Worm (Caenorhabditis elegans) whole organism, L4 larva: Measurements from ENCODE around the gene vps-50.

Experiments used
- D1046.2 ChIP-seq: fragments of 200-800 bp; sonication (Bioruptor generic); IDR thresholded peaks from 2 replicates; pipeline ENCODE4 v1.3.6; 2022; ENCODE audit warnings: missing genetic modification characterization, missing compliant biosample characterization
- F44E2.7 ChIP-seq: fragments of 200-800 bp; sonication (Bioruptor generic); IDR thresholded peaks from 2 replicates; pipeline ENCODE4 v2.1.2; 2022; ENCODE audit warnings: missing genetic modification characterization, missing compliant biosample characterization
- F49E8.2 ChIP-seq: sonication (generic microtip); optimal IDR thresholded peaks from 2 replicates; lab custom pipeline; 2016; ENCODE audit warnings: missing compliant biosample characterization, mild to moderate bottlenecking, missing genetic modification characterization, borderline replicate concordance
- R02D3.7 ChIP-seq: fragments of 150-350 bp; sonication (generic microtip); optimal IDR thresholded peaks from 3 replicates; lab custom pipeline; 2014; ENCODE audit warnings: missing biosample characterization, missing genetic modification characterization
- T20F7.1 ChIP-seq: fragments of 200-800 bp; sonication (Bioruptor generic); optimal IDR thresholded peaks from 2 replicates; lab custom pipeline; 2018; ENCODE audit warnings: mild to moderate bottlenecking, missing genetic modification characterization, missing compliant biosample characterization
- T26A8.4 ChIP-seq: fragments of 200-800 bp; sonication (Bioruptor generic); IDR thresholded peaks from 2 replicates; pipeline ENCODE4 v1.3.6; 2022; ENCODE audit warnings: missing genetic modification characterization, missing compliant biosample characterization
- Y105C5A.15 ChIP-seq: fragments of 200-800 bp; sonication (Bioruptor generic); IDR thresholded peaks from 2 replicates; pipeline ENCODE4 v1.3.6; 2022; ENCODE audit warnings: missing genetic modification characterization, missing compliant biosample characterization
- Y5F2A.4 ChIP-seq: fragments of 200-800 bp; sonication (Bioruptor generic); optimal IDR thresholded peaks from 2 replicates; lab custom pipeline; 2018; ENCODE audit warnings: mild to moderate bottlenecking, missing genetic modification characterization, missing compliant biosample characterization
- ZK546.5 ChIP-seq, 2 experiments: sonication (generic microtip); optimal IDR thresholded peaks; 2 replicates each; lab custom pipeline; 2017; ENCODE audit warnings: missing biosample characterization in 2 of 2, missing genetic modification characterization in 2 of 2
- aha-1 ChIP-seq: fragments of 150-350 bp; peaks from one replicate; lab custom pipeline; 2014; ENCODE audit warnings: missing biosample characterization, missing genetic modification characterization
- aly-2 ChIP-seq: sonication (generic microtip); optimal IDR thresholded peaks from 2 replicates; lab custom pipeline; 2018; ENCODE audit warnings: missing biosample characterization, missing genetic modification characterization
- attf-4 ChIP-seq: sonication (generic microtip); optimal IDR thresholded peaks from 3 replicates; lab custom pipeline; 2017; ENCODE audit warnings: missing biosample characterization, missing genetic modification characterization
- ceh-20 ChIP-seq: fragments of 200-800 bp; sonication (Bioruptor generic); IDR thresholded peaks from 2 replicates; pipeline ENCODE4 v1.3.6; 2022; ENCODE audit warnings: missing genetic modification reagents, missing genetic modification characterization, missing compliant biosample characterization
- ceh-44 ChIP-seq: fragments of 200-800 bp; sonication (Bioruptor generic); IDR thresholded peaks from 2 replicates; pipeline ENCODE4 v1.3.6; 2022; ENCODE audit warnings: missing genetic modification reagents, missing genetic modification characterization, missing compliant biosample characterization
- daf-12 ChIP-seq: fragments of 150-350 bp; optimal IDR thresholded peaks from 2 replicates; lab custom pipeline; 2014; ENCODE audit warnings: missing biosample characterization, missing genetic modification reagents, missing genetic modification characterization
- daf-16 ChIP-seq, 3 experiments: sonication (generic microtip); optimal IDR thresholded peaks; 2 replicates each; lab custom pipeline; 2016 to 2017; ENCODE audit warnings: missing genetic modification characterization in 3 of 3, missing genetic modification reagents in 3 of 3, mild to moderate bottlenecking in 2 of 3, missing compliant biosample characterization in 2 of 3, missing biosample characterization in 1 of 3, moderate library complexity in 1 of 3
- daf-8 ChIP-seq: fragments of 200-800 bp; sonication (Bioruptor generic); IDR thresholded peaks from 2 replicates; pipeline ENCODE4 v1.3.6; 2022; ENCODE audit warnings: missing genetic modification characterization, missing compliant biosample characterization
- dmd-6 ChIP-seq: fragments of 200-800 bp; sonication (Bioruptor generic); IDR thresholded peaks from 2 replicates; pipeline ENCODE4 v1.3.6; 2022; ENCODE audit warnings: missing genetic modification reagents, missing genetic modification characterization, missing compliant biosample characterization
- dmd-9 ChIP-seq: fragments of 200-800 bp; sonication (Bioruptor generic); IDR thresholded peaks from 2 replicates; pipeline ENCODE4 v1.3.6; 2022; ENCODE audit warnings: missing genetic modification reagents, missing genetic modification characterization, missing compliant biosample characterization
- dpl-1 ChIP-seq: fragments of 150-350 bp; optimal IDR thresholded peaks from 2 replicates; lab custom pipeline; 2014; ENCODE audit warnings: missing biosample characterization, missing genetic modification reagents, missing genetic modification characterization
- duxl-1 ChIP-seq: sonication (generic microtip); optimal IDR thresholded peaks from 2 replicates; lab custom pipeline; 2016; ENCODE audit warnings: mild to moderate bottlenecking, missing genetic modification characterization, moderate library complexity, missing compliant biosample characterization; ENCODE audit not compliant: poor library complexity
- egl-43 ChIP-seq: fragments of 200-800 bp; sonication (Bioruptor generic); IDR thresholded peaks from 2 replicates; pipeline ENCODE4 v1.3.6; 2022; ENCODE audit warnings: missing genetic modification reagents, missing genetic modification characterization, missing compliant biosample characterization
- fkh-10 ChIP-seq: fragments of 150-350 bp; optimal IDR thresholded peaks from 2 replicates; lab custom pipeline; 2014; ENCODE audit warnings: missing biosample characterization, missing genetic modification reagents, missing genetic modification characterization
- hif-1 ChIP-seq, 2 experiments: sonication (generic microtip); optimal IDR thresholded peaks; 2 replicates each; lab custom pipeline; 2016 to 2017; ENCODE audit warnings: missing compliant biosample characterization in 2 of 2, missing genetic modification characterization in 2 of 2, missing genetic modification reagents in 2 of 2, missing genotype in 2 of 2, mild to moderate bottlenecking in 1 of 2
- hlh-30 ChIP-seq: sonication (generic microtip); optimal IDR thresholded peaks from 2 replicates; lab custom pipeline; 2017; ENCODE audit warnings: antibody characterized with exemption, mild to moderate bottlenecking, missing genetic modification characterization, missing compliant biosample characterization; ENCODE audit not compliant: insufficient read depth
- hmg-1.1 ChIP-seq: fragments of 200-800 bp; sonication (Bioruptor generic); IDR thresholded peaks from 2 replicates; pipeline ENCODE4 v1.3.6; 2022; ENCODE audit warnings: missing genetic modification reagents, missing genetic modification characterization, missing compliant biosample characterization
- jun-1 ChIP-seq: fragments of 150-350 bp; optimal IDR thresholded peaks from 2 replicates; lab custom pipeline; 2014; ENCODE audit warnings: missing biosample characterization, missing genetic modification reagents, missing genetic modification characterization
- lin-38 ChIP-seq: fragments of 200-800 bp; sonication (Bioruptor generic); IDR thresholded peaks from 2 replicates; pipeline ENCODE4 v1.3.6; 2022; ENCODE audit warnings: missing genetic modification reagents, missing genetic modification characterization, missing compliant biosample characterization
- lin-39 ChIP-seq: fragments of 150-350 bp; optimal IDR thresholded peaks from 2 replicates; lab custom pipeline; 2014; ENCODE audit warnings: missing biosample characterization, missing genetic modification reagents, missing genetic modification characterization
- lir-3 ChIP-seq: sonication (generic microtip); optimal IDR thresholded peaks from 2 replicates; lab custom pipeline; 2016; ENCODE audit warnings: mild to moderate bottlenecking, missing genetic modification characterization, missing compliant biosample characterization
- madf-9 ChIP-seq: fragments of 200-800 bp; sonication (Bioruptor generic); conservative IDR thresholded peaks from 2 replicates; pipeline ENCODE4 v1.3.6; 2022; ENCODE audit warnings: missing genetic modification reagents, missing genetic modification characterization, missing compliant biosample characterization
- mdl-1 ChIP-seq, 2 experiments: fragments of 150-350 bp in 1 of 2; sonication (generic microtip) in 1 of 2; optimal IDR thresholded peaks; 2 replicates each; lab custom pipeline; 2014 to 2017; ENCODE audit warnings: missing biosample characterization in 2 of 2, missing genetic modification characterization in 2 of 2
- mep-1 ChIP-seq: fragments of 150-350 bp; sonication (generic microtip); optimal IDR thresholded peaks from 3 replicates; lab custom pipeline; 2014; ENCODE audit warnings: missing biosample characterization, missing genetic modification characterization
- mxl-2 ChIP-seq: fragments of 200-800 bp; sonication (Bioruptor generic); conservative IDR thresholded peaks from 2 replicates; pipeline ENCODE4 v1.3.6; 2022; ENCODE audit warnings: missing genetic modification reagents, missing genetic modification characterization, missing compliant biosample characterization
- mxl-3 ChIP-seq: fragments of 200-800 bp; sonication (Bioruptor generic); optimal IDR thresholded peaks from 2 replicates; lab custom pipeline; 2018; ENCODE audit warnings: mild to moderate bottlenecking, missing genetic modification characterization, missing compliant biosample characterization
- nhr-10 ChIP-seq: fragments of 150-350 bp; optimal IDR thresholded peaks from 2 replicates; lab custom pipeline; 2014; ENCODE audit warnings: missing biosample characterization, missing genetic modification characterization
- nhr-102 ChIP-seq: sonication (generic microtip); optimal IDR thresholded peaks from 2 replicates; lab custom pipeline; 2016; ENCODE audit warnings: mild to moderate bottlenecking, missing genetic modification characterization, moderate library complexity, missing compliant biosample characterization
- nhr-11 ChIP-seq: fragments of 150-350 bp; optimal IDR thresholded peaks from 2 replicates; lab custom pipeline; 2014; ENCODE audit warnings: missing biosample characterization, missing genetic modification characterization
- nhr-41 ChIP-seq: fragments of 200-800 bp; sonication (Bioruptor generic); IDR thresholded peaks from 2 replicates; pipeline ENCODE4 v1.3.6; 2022; ENCODE audit warnings: missing genetic modification reagents, missing genetic modification characterization, missing compliant biosample characterization
- nhr-48 ChIP-seq: sonication (generic microtip); optimal IDR thresholded peaks from 2 replicates; lab custom pipeline; 2016; ENCODE audit warnings: mild to moderate bottlenecking, missing genetic modification characterization, missing compliant biosample characterization
- nhr-6 ChIP-seq: fragments of 150-350 bp; optimal IDR thresholded peaks from 2 replicates; lab custom pipeline; 2014; ENCODE audit warnings: missing biosample characterization, missing genetic modification characterization
- nhr-76 ChIP-seq: fragments of 150-350 bp; optimal IDR thresholded peaks from 2 replicates; lab custom pipeline; 2014; ENCODE audit warnings: missing biosample characterization, missing genetic modification characterization
- skn-1 ChIP-seq: fragments of 150-350 bp; optimal IDR thresholded peaks from 2 replicates; lab custom pipeline; 2014; ENCODE audit warnings: missing biosample characterization, missing genetic modification characterization
- snpc-1.2 ChIP-seq: fragments of 200-800 bp; sonication (Bioruptor generic); IDR thresholded peaks from 2 replicates; pipeline ENCODE4 v1.3.6; 2022; ENCODE audit warnings: missing genetic modification reagents, missing genetic modification characterization, missing compliant biosample characterization
- snpc-4 ChIP-seq: fragments of 150-350 bp; optimal IDR thresholded peaks from 2 replicates; lab custom pipeline; 2014; ENCODE audit warnings: missing biosample characterization, missing genetic modification characterization
- spr-1 ChIP-seq: sonication (generic microtip); optimal IDR thresholded peaks from 2 replicates; lab custom pipeline; 2016; ENCODE audit warnings: mild to moderate bottlenecking, missing genetic modification characterization, missing compliant biosample characterization
- unc-39 ChIP-seq: sonication (generic microtip); optimal IDR thresholded peaks from 2 replicates; lab custom pipeline; 2017; ENCODE audit warnings: missing biosample characterization, missing genetic modification characterization
- unc-62 ChIP-seq, 3 experiments: fragments of 150-350 bp in 1 of 3; sonication (generic microtip); optimal IDR thresholded peaks in 2 of 3; peaks in 1 of 3; 1 replicate in 1 of 3; 2 replicates in 2 of 3; lab custom pipeline; 2014 to 2017; ENCODE audit warnings: missing biosample characterization in 3 of 3, missing genetic modification characterization in 3 of 3, missing genetic modification reagents in 3 of 3, missing genotype in 1 of 3
- zip-2 ChIP-seq: fragments of 150-350 bp; optimal IDR thresholded peaks from 2 replicates; lab custom pipeline; 2014; ENCODE audit warnings: missing biosample characterization, missing genetic modification characterization
- ztf-11 ChIP-seq: fragments of 150-350 bp; optimal IDR thresholded peaks from 2 replicates; lab custom pipeline; 2014; ENCODE audit warnings: missing biosample characterization, missing genetic modification characterization
- ztf-7 ChIP-seq: fragments of 150-350 bp; optimal IDR thresholded peaks from 2 replicates; lab custom pipeline; 2014; ENCODE audit warnings: missing biosample characterization, missing genetic modification characterization

The vps-50 gene

ce11 chrIII:10848858-10849257, 20.1 kb upstream of the vps-50 start, which contains the start of the genes fbxb-85 and hex-3 (continued):
- TF ChIP-seq ztf-11 (tag; lab: Kevin White, UChicago) (no peak), nhr-11 (tag; lab: Kevin White, UChicago) (peak; percentile 73), T26A8.4 (GFP tag; lab: Robert Waterston, UW) (peak; percentile 95), daf-8 (GFP tag; lab: Robert Waterston, UW) (no peak), mep-1 (peak; percentile 94), spr-1 (tag; lab: Kevin White, UChicago) (peak; percentile 92), lin-38 (GFP tag; lab: Robert Waterston, UW) (peak; percentile 93), hlh-30 (tag; lab: Kevin White, UChicago) (peak; percentile 81), T20F7.1 (GFP tag; lab: Kevin White, UChicago) (peak; percentile 82), ztf-7 (tag; lab: Kevin White, UChicago) (peak; percentile 91), zip-2 (tag; lab: Kevin White, UChicago) (peak; percentile 68), mdl-1 (tag; optimal IDR thresholded peaks at IDR 0.05; lab: Kevin White, UChicago) (peak in 1 of 2 experiments; percentile 3), Y5F2A.4 (GFP tag; lab: Kevin White, UChicago) (peak; percentile 47), nhr-102 (tag; lab: Kevin White, UChicago) (peak; percentile 95), dpl-1 (GFP tag; lab: Kevin White, UChicago) (peak; percentile 94), aly-2 (no peak), egl-43 (GFP tag; lab: Robert Waterston, UW) (peak; percentile 81; the same call in 1 of the 2 replicates), F49E8.2 (peak; percentile 88), nhr-10 (tag; lab: Kevin White, UChicago) (no peak), duxl-1 (tag; lab: Kevin White, UChicago) (peak; percentile 89), snpc-4 (tag; lab: Kevin White, UChicago) (no peak), snpc-1.2 (GFP tag; lab: Robert Waterston, UW) (peak; percentile 77), unc-39 (tag; lab: Kevin White, UChicago) (no peak), aha-1 (tag; lab: Kevin White, UChicago) (peak; percentile 89), daf-16 (GFP tag; optimal IDR thresholded peaks at IDR 0.05; lab: Kevin White, UChicago) (peak; percentile 12 to 89), daf-16 (tag; optimal IDR thresholded peaks at IDR 0.05; lab: Kevin White, UChicago) (peak; percentile 86), skn-1 (tag; lab: Kevin White, UChicago) (no peak), D1046.2 (GFP tag; lab: Robert Waterston, UW) (peak; percentile 73; the same call in 1 of the 2 replicates), F44E2.7 (GFP tag; lab: Robert Waterston, UW) (no peak), mxl-2 (GFP tag; lab: Robert Waterston, UW) (no peak), ceh-20 (GFP tag; lab: Robert Waterston, UW) (peak; percentile 92), R02D3.7 (no peak), dmd-6 (GFP tag; lab: Robert Waterston, UW) (peak; percentile 84), lin-39 (tag; lab: Kevin White, UChicago) (no peak), madf-9 (GFP tag; lab: Robert Waterston, UW) (peak; percentile 37; the same call in 1 of the 2 replicates), fkh-10 (GFP tag; lab: Kevin White, UChicago) (peak; percentile 89), nhr-48 (tag; lab: Kevin White, UChicago) (peak; percentile 75), hif-1 (tag; optimal IDR thresholded peaks at IDR 0.05; lab: Kevin White, UChicago) (peak; percentile 60 to 75), ZK546.5 (tag; optimal IDR thresholded peaks at IDR 0.05; lab: Kevin White, UChicago) (no peak), Y105C5A.15 (GFP tag; lab: Robert Waterston, UW) (no peak), daf-12 (tag; lab: Kevin White, UChicago) (no peak), lir-3 (tag; lab: Kevin White, UChicago) (no peak), hmg-1.1 (GFP tag; lab: Robert Waterston, UW) (peak; percentile 94), ceh-44 (GFP tag; lab: Robert Waterston, UW) (peak; percentile 66; the same call in 1 of the 2 replicates), attf-4 (tag; lab: Kevin White, UChicago) (no peak), nhr-76 (tag; lab: Kevin White, UChicago) (no peak), nhr-41 (no peak), jun-1 (tag; lab: Kevin White, UChicago) (peak; percentile 88), unc-62 (GFP tag; optimal IDR thresholded peaks at IDR 0.05 in 1 of 2; lab: Kevin White, UChicago) (peak in 1 of 2 experiments; percentile 94), unc-62 (tag; optimal IDR thresholded peaks at IDR 0.05; lab: Kevin White, UChicago) (no peak), dmd-9 (GFP tag; lab: Robert Waterston, UW) (no peak; the same call in 1 of the 2 replicates), nhr-6 (tag; lab: Kevin White, UChicago) (peak; percentile 91), mxl-3 (peak; percentile 63)
